Fruit fly (Drosophila melanogaster): ENCODE data around the gene HGTX.

- TF ChIP-seq psq (optimal IDR thresholded peaks at IDR 0.05) (no peak), EcR (GFP tag; optimal IDR thresholded peaks at IDR 0.05) (no peak), pan (optimal IDR thresholded peaks at IDR 0.05) (no peak), Dll (optimal IDR thresholded peaks at IDR 0.05) (no peak), usp (GFP tag; optimal IDR thresholded peaks at IDR 0.05) (no peak)
Measured at dm6 chr3L:14618942-14619341, 19.6 kb upstream of the HGTX start.
